Fruit fly (Drosophila melanogaster) whole organism, wandering third instar larva: Measurements from ENCODE around the gene Srp54k.

Experiments used
- Hnf4 ChIP-seq: fragments of 200-800 bp; sonication (Bioruptor generic); optimal IDR thresholded peaks from 2 replicates; lab custom pipeline; 2016; ENCODE audit warnings: missing biosample characterization, mild to moderate bottlenecking, missing genetic modification characterization
- rgr ChIP-seq: fragments of 200-800 bp; sonication (Bioruptor generic); optimal IDR thresholded peaks from 3 replicates; lab custom pipeline; 2016; ENCODE audit warnings: missing biosample characterization, mild to moderate bottlenecking, missing genetic modification characterization
- usp ChIP-seq: fragments of >200 bp; optimal IDR thresholded peaks from 2 replicates; lab custom pipeline; 2017; ENCODE audit warnings: missing biosample characterization, missing genetic modification characterization

DNA sequence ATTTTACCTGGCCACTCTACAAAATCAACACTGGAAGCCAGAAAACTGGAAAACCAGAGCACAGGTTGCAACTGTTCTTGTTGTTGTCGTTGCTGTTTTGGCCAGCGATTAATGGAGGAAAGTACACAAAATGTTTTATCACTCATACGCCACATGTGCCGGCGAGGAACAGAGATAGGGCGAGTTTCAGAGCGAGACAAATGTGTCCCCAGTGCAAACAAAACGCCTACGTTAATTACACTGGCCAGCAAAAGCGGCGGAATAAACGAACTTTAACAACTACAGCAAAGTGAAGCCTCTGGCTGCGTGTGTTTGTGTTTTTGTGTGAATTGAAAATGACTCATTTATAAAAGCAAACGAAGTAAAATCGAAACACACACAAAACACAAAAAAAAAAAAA lies 27.7 kb downstream of the Srp54k start:
- TF ChIP-seq Hnf4 (no peak), usp (GFP tag; lab: Kevin White, UChicago) (no peak), rgr (GFP tag; lab: Kevin White, UChicago) (no peak)
